Fruit fly (Drosophila melanogaster): Measurements from ENCODE around the gene PNUTS.

Gene PNUTS

DNA sequence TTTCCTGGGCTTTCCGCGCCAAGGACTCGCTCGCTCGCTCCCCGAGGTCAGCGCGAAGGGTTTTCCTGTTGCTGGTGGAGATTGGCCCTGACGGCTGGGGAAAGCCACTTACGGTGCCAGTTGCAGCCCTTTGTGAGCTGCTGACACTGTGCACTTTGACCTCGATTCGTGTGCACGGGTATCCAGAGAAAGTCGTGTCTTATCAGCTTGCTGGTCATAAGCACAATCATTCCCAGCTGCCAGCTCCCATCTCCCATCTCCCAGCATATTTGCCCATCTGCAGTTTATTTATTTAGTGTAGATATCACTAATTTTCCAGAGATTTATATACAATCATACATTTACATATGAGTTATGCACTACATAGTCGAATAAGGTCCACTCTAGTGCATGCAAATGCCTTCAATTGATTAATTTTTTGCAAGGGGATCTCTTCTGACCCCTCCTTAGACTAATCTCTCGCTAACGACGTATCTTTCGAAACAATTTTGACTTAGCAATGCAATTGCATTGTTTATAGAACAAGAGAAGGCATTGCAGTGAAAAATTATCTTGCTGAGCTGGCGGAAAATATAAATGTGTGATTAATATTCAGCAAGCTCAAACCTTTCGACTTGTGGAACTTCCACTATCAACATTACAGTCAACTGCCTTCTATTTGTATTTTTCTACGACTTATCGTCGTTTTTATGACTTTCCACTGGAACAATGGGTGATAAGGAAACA is 48.1 kb upstream of the PNUTS start (continued):
- TF ChIP-seq Hr78 (GFP tag; optimal IDR thresholded peaks at IDR 0.05) (peak in 1 of 2 experiments; percentile 62), stwl (tag; optimal IDR thresholded peaks at IDR 0.05) (no peak), lmd (GFP tag; IDR thresholded peaks at IDR 0.05) (no peak)

DNA sequence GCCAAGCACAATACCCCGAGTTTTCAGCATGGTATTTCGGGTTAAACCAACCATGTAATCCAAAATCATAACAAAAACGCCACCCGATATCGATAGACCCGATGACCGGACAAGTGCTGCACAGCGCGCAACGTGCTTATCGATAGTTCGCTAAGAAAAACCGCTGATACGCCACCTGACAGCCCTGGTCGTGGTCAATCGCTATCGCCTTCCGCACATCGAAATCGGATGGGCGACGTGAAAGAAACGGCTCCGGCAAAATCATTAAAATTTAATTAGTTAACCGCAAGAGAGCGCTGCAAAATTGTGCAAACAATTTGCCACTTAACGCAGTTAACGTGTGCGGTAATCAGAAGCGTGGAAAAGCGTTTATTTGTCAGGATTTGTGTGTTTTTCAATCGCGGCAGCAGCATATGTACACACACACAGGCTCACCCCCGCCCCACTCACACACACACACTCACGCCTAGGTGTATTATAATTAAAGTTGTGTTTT is 44.4 kb upstream of the PNUTS start, which contains the start of the genes CG3862 and dock:
Gene CG3862 (minus strand): TSS at position 94 of the 496 bp plus-strand sequence.
Gene dock (plus strand): TSS at position 202 of the 496 bp plus-strand sequence.
- TF ChIP-seq CG10979 (tag; optimal IDR thresholded peaks at IDR 0.05) (peak; percentile 43), gro (GFP tag; optimal IDR thresholded peaks at IDR 0.05) (peak; percentile 77), CG11504 (tag; optimal IDR thresholded peaks at IDR 0.05) (peak; percentile 40), Spps (tag; optimal IDR thresholded peaks at IDR 0.05) (peak; percentile 15), en (GFP tag; optimal IDR thresholded peaks at IDR 0.05) (no peak), sr (GFP tag; IDR thresholded peaks at IDR 0.05) (no peak), h (optimal IDR thresholded peaks at IDR 0.05) (no peak), CG17385 (GFP tag; optimal IDR thresholded peaks at IDR 0.05) (peak; percentile 21), usp (GFP tag; optimal IDR thresholded peaks at IDR 0.05) (no peak), tll (GFP tag; optimal IDR thresholded peaks at IDR 0.05) (no peak), Mrtf (GFP tag; IDR thresholded peaks at IDR 0.05) (0 out of 3 replicates have a peak, but pooled peaks have one; percentile 16), ab (GFP tag; optimal IDR thresholded peaks at IDR 0.05) (no peak), CG9215 (GFP tag; IDR thresholded peaks at IDR 0.05) (no peak), Blimp-1 (GFP tag; optimal IDR thresholded peaks at IDR 0.05) (peak; percentile 40), CG9797 (GFP tag; optimal IDR thresholded peaks at IDR 0.05) (peak; percentile 58), dmrt99B (tag; optimal IDR thresholded peaks at IDR 0.05) (peak; percentile 36), CG18764 (GFP tag; optimal IDR thresholded peaks at IDR 0.05) (peak; percentile 33), bowl (GFP tag; IDR thresholded peaks at IDR 0.05) (no peak), Myb (GFP tag; optimal IDR thresholded peaks at IDR 0.05) (peak; percentile 76), D19A (tag; optimal IDR thresholded peaks at IDR 0.05) (no peak), ap (GFP tag; IDR thresholded peaks at IDR 0.05) (no peak), eve (GFP tag; optimal IDR thresholded peaks at IDR 0.05) (no peak), NC2β (GFP tag; optimal IDR thresholded peaks at IDR 0.05) (no peak), CG4707 (GFP tag; optimal IDR thresholded peaks at IDR 0.05) (no peak), Stat92E (GFP tag; optimal IDR thresholded peaks at IDR 0.05) (peak in 1 of 3 experiments; percentile 68), fd96Cb (tag; optimal IDR thresholded peaks at IDR 0.05) (no peak), jing (GFP tag; optimal IDR thresholded peaks at IDR 0.05) (no peak), amos (GFP tag; IDR thresholded peaks at IDR 0.05; ENCODE audit: partially characterized antibody) (peak; percentile 95), Dll (GFP tag; IDR thresholded peaks at IDR 0.05; ENCODE audit: partially characterized antibody) (peak; percentile 88), Six4 (GFP tag; optimal IDR thresholded peaks at IDR 0.05) (peak; percentile 17), pb (GFP tag; optimal IDR thresholded peaks at IDR 0.05) (peak; percentile 48), CG17802 (tag; optimal IDR thresholded peaks at IDR 0.05) (no peak), CG11695 (GFP tag; IDR thresholded peaks at IDR 0.05) (0 out of 3 replicates have a peak, but pooled peaks have one; percentile 12), CG8359 (GFP tag; optimal IDR thresholded peaks at IDR 0.05; ENCODE audit: borderline replicate concordance) (no peak), sna (GFP tag; IDR thresholded peaks at IDR 0.05; ENCODE audit: partially characterized antibody) (peak; percentile 88), Max (GFP tag; optimal IDR thresholded peaks at IDR 0.05) (peak; percentile 64), nerfin-2 (GFP tag; IDR thresholded peaks at IDR 0.05; ENCODE audit: partially characterized antibody) (peak; percentile 97), Hmx (GFP tag; optimal IDR thresholded peaks at IDR 0.05) (no peak), CG3726 (GFP tag; IDR thresholded peaks at IDR 0.05) (no peak), Meics (GFP tag; optimal IDR thresholded peaks at IDR 0.05) (peak; percentile 50), Sry-δ (GFP tag; optimal IDR thresholded peaks at IDR 0.05) (peak; percentile 89), Xbp1 (GFP tag; optimal IDR thresholded peaks at IDR 0.05) (peak; percentile 50), tio (GFP tag; optimal IDR thresholded peaks at IDR 0.05) (no peak), ATbp (GFP tag; optimal IDR thresholded peaks at IDR 0.05) (no peak)

Data from whole organism, embryonic.